Fruit fly (Drosophila melanogaster) whole organism, embryonic: ENCODE measurements around the gene Ubc4.
A peak's percentile ranks its signal among the peaks of the same experiment; 100 is the strongest.

Experiments
- Ada2b ChIP-seq: fragments of 200-800 bp; sonication (Bioruptor generic); IDR thresholded peaks from 2 replicates; pipeline ENCODE4 v1.3.6; 2022; ENCODE audit warnings: missing biosample characterization, missing genetic modification characterization
- Antp ChIP-seq: fragments of 200-800 bp; sonication (Bioruptor generic); optimal IDR thresholded peaks from 3 replicates; lab custom pipeline; 2016; ENCODE audit warnings: missing biosample characterization, missing genetic modification characterization
- Atf6 ChIP-seq: fragments of 200-800 bp; sonication (Bioruptor generic); IDR thresholded peaks from 2 replicates; pipeline ENCODE4 v1.3.6; 2022; ENCODE audit warnings: missing biosample characterization, missing genetic modification characterization
- CG10209 ChIP-seq: fragments of 200-800 bp; sonication (Bioruptor generic); optimal IDR thresholded peaks from 3 replicates; lab custom pipeline; 2017; ENCODE audit warnings: missing biosample characterization, mild to moderate bottlenecking, missing genetic modification characterization, missing genetic modification reagents
- CG10321 ChIP-seq: fragments of 200-800 bp; sonication (Bioruptor generic); IDR thresholded peaks from 2 replicates; pipeline ENCODE4 v1.3.6; 2022; ENCODE audit warnings: missing biosample characterization, missing genetic modification characterization
- CG10431 ChIP-seq: fragments of 200-800 bp; sonication (Bioruptor generic); optimal IDR thresholded peaks from 3 replicates; lab custom pipeline; 2018; ENCODE audit warnings: missing biosample characterization, mild to moderate bottlenecking, missing genetic modification characterization
- CG12104 ChIP-seq: fragments of 200-800 bp; sonication (Bioruptor generic); optimal IDR thresholded peaks from 3 replicates; lab custom pipeline; 2016; ENCODE audit warnings: missing biosample characterization, missing genetic modification characterization
- CG12299 ChIP-seq: fragments of 200-800 bp; sonication (Bioruptor generic); optimal IDR thresholded peaks from 2 replicates; lab custom pipeline; 2018; ENCODE audit warnings: missing biosample characterization, mild to moderate bottlenecking, missing genetic modification characterization
- CG12769 ChIP-seq: fragments of 200-800 bp; sonication (Bioruptor generic); optimal IDR thresholded peaks from 2 replicates; lab custom pipeline; 2019; ENCODE audit warnings: missing biosample characterization, mild to moderate bottlenecking, missing genetic modification characterization, moderate library complexity
- CG13424 ChIP-seq: fragments of 200-800 bp; sonication (Bioruptor generic); optimal IDR thresholded peaks from 2 replicates; lab custom pipeline; 2019; ENCODE audit warnings: missing biosample characterization, mild to moderate bottlenecking, missing genetic modification characterization, moderate library complexity
- CG14441 ChIP-seq: fragments of 200-800 bp; sonication (Bioruptor generic); IDR thresholded peaks from 2 replicates; pipeline ENCODE4 v1.3.6; 2022; ENCODE audit warnings: missing biosample characterization, missing genetic modification characterization
- CG15514 ChIP-seq: fragments of 200-800 bp; sonication (Bioruptor generic); optimal IDR thresholded peaks from 3 replicates; lab custom pipeline; 2017; ENCODE audit warnings: missing biosample characterization, missing genetic modification characterization, mild to moderate bottlenecking, moderate library complexity, missing genetic modification reagents
- CG1792 ChIP-seq: fragments of 200-800 bp; sonication (Bioruptor generic); optimal IDR thresholded peaks from 2 replicates; lab custom pipeline; 2016; ENCODE audit warnings: missing biosample characterization, missing genetic modification characterization
- CG2678 ChIP-seq: fragments of 200-800 bp; sonication (Bioruptor generic); optimal IDR thresholded peaks from 3 replicates; lab custom pipeline; 2019; ENCODE audit warnings: missing biosample characterization, mild to moderate bottlenecking, missing genetic modification characterization, moderate library complexity
- CG30403 ChIP-seq: fragments of 200-800 bp; sonication (Bioruptor generic); optimal IDR thresholded peaks from 3 replicates; lab custom pipeline; 2016; ENCODE audit warnings: missing biosample characterization, missing genetic modification characterization
- CG31441 ChIP-seq: fragments of 200-800 bp; sonication (Bioruptor generic); IDR thresholded peaks from 2 replicates; pipeline ENCODE4 v1.3.6; 2022; ENCODE audit warnings: missing biosample characterization, missing genetic modification characterization
- CG32532 ChIP-seq: fragments of 200-800 bp; sonication (Bioruptor generic); IDR thresholded peaks from 2 replicates; pipeline ENCODE4 v1.3.6; 2022; ENCODE audit warnings: missing biosample characterization, missing genetic modification characterization
- CG3281 ChIP-seq: fragments of 200-800 bp; sonication (Bioruptor generic); optimal IDR thresholded peaks from 3 replicates; lab custom pipeline; 2017; ENCODE audit warnings: missing biosample characterization, mild to moderate bottlenecking, missing genetic modification characterization
- CG33213 ChIP-seq: fragments of 200-800 bp; sonication (Bioruptor generic); optimal IDR thresholded peaks from 3 replicates; lab custom pipeline; 2016; ENCODE audit warnings: missing biosample characterization, missing genetic modification characterization
- CG4617 ChIP-seq: fragments of 200-800 bp; sonication (Bioruptor generic); optimal IDR thresholded peaks from 3 replicates; lab custom pipeline; 2016; ENCODE audit warnings: missing biosample characterization, missing genetic modification characterization, borderline replicate concordance
- CG5180 ChIP-seq: fragments of 200-800 bp; sonication (Bioruptor generic); optimal IDR thresholded peaks from 3 replicates; lab custom pipeline; 2017; ENCODE audit warnings: missing biosample characterization, missing genetic modification characterization, mild to moderate bottlenecking, moderate library complexity, missing genetic modification reagents
- CG7963 ChIP-seq: fragments of 200-800 bp; sonication (Bioruptor generic); IDR thresholded peaks from 3 replicates; pipeline ENCODE4 v1.3.6; 2022; ENCODE audit warnings: missing biosample characterization, missing genetic modification characterization; ENCODE audit not compliant: partially characterized antibody
- CG9817 ChIP-seq: fragments of 200-800 bp; sonication (Bioruptor generic); optimal IDR thresholded peaks from 2 replicates; lab custom pipeline; 2018; ENCODE audit warnings: missing biosample characterization, mild to moderate bottlenecking, missing genetic modification characterization, moderate library complexity
- CTCF ChIP-seq: fragments of 200-800 bp; sonication (Bioruptor generic); optimal IDR thresholded peaks from 2 replicates; lab custom pipeline; 2017; ENCODE audit warnings: missing biosample characterization, mild to moderate bottlenecking, missing genetic modification characterization, moderate library complexity
- CoRest ChIP-seq: fragments of 200-800 bp; sonication (Bioruptor generic); optimal IDR thresholded peaks from 3 replicates; lab custom pipeline; 2018; ENCODE audit warnings: missing biosample characterization, mild to moderate bottlenecking, missing genetic modification characterization, moderate library complexity
- Dek ChIP-seq: fragments of 200-800 bp; sonication (Bioruptor generic); optimal IDR thresholded peaks from 3 replicates; lab custom pipeline; 2019; ENCODE audit warnings: missing biosample characterization, mild to moderate bottlenecking, missing genetic modification characterization, moderate library complexity
- Dip3 ChIP-seq: fragments of 200-800 bp; sonication (Bioruptor generic); optimal IDR thresholded peaks from 3 replicates; lab custom pipeline; 2016; ENCODE audit warnings: missing biosample characterization, missing genetic modification characterization
- Eip74EF ChIP-seq, 2 experiments: fragments of 200-800 bp in 1 of 2; fragments of >200 bp in 1 of 2; sonication (Bioruptor generic) in 1 of 2; optimal IDR thresholded peaks; 2 replicates each; lab custom pipeline; 2017 to 2019; ENCODE audit warnings: missing biosample characterization in 2 of 2, missing genetic modification characterization in 2 of 2, mild to moderate bottlenecking in 1 of 2, moderate library complexity in 1 of 2
- Gug ChIP-seq: fragments of 200-800 bp; sonication (Bioruptor generic); IDR thresholded peaks from 4 replicates; pipeline ENCODE4 v1.3.6; 2022; ENCODE audit warnings: missing biosample characterization, missing genetic modification characterization
- Med ChIP-seq: fragments of 200-800 bp; sonication (Bioruptor generic); peaks from one replicate; lab custom pipeline; 2016; ENCODE audit warnings: missing biosample characterization, missing genetic modification characterization, mild to moderate bottlenecking, inconsistent platforms, moderate library complexity
- Myb ChIP-seq: fragments of 200-800 bp; sonication (Bioruptor generic); optimal IDR thresholded peaks from 2 replicates; lab custom pipeline; 2016; ENCODE audit warnings: missing biosample characterization, missing genetic modification characterization
- Oli ChIP-seq: fragments of 200-800 bp; sonication (Bioruptor generic); optimal IDR thresholded peaks from 2 replicates; lab custom pipeline; 2018; ENCODE audit warnings: missing biosample characterization, mild to moderate bottlenecking, missing genetic modification characterization, moderate library complexity
- PHDP ChIP-seq: fragments of 200-800 bp; sonication (Bioruptor generic); optimal IDR thresholded peaks from 3 replicates; lab custom pipeline; 2018; ENCODE audit warnings: missing biosample characterization, mild to moderate bottlenecking, missing genetic modification characterization, moderate library complexity
- Sox102F ChIP-seq: fragments of 200-800 bp; sonication (Bioruptor generic); optimal IDR thresholded peaks from 2 replicates; lab custom pipeline; 2018; ENCODE audit warnings: missing biosample characterization, mild to moderate bottlenecking, missing genetic modification characterization, moderate library complexity
- aop ChIP-seq: fragments of 200-800 bp; sonication (Bioruptor generic); IDR thresholded peaks from 2 replicates; pipeline ENCODE4 v1.3.6; 2022; ENCODE audit warnings: missing biosample characterization, missing genetic modification characterization
- ara ChIP-seq: fragments of 200-800 bp; sonication (Bioruptor generic); IDR thresholded peaks from 2 replicates; pipeline ENCODE4 v1.3.6; 2022; ENCODE audit warnings: missing biosample characterization, missing genetic modification characterization
- dm ChIP-seq: fragments of 200-800 bp; sonication (Bioruptor generic); optimal IDR thresholded peaks from 3 replicates; lab custom pipeline; 2016; ENCODE audit warnings: missing biosample characterization, missing genetic modification characterization
- fd3F ChIP-seq: fragments of 200-800 bp; sonication (Bioruptor generic); optimal IDR thresholded peaks from 2 replicates; lab custom pipeline; 2018; ENCODE audit warnings: missing biosample characterization, mild to moderate bottlenecking, missing genetic modification characterization, moderate library complexity
- hth ChIP-seq: fragments of >200 bp; optimal IDR thresholded peaks from 2 replicates; lab custom pipeline; 2017; ENCODE audit warnings: inconsistent platforms
- lilli ChIP-seq: fragments of 200-800 bp; sonication (Bioruptor generic); optimal IDR thresholded peaks from 3 replicates; lab custom pipeline; 2016; ENCODE audit warnings: missing biosample characterization, missing genetic modification characterization
- mam ChIP-seq: fragments of 200-800 bp; sonication (Bioruptor generic); optimal IDR thresholded peaks from 3 replicates; lab custom pipeline; 2016; ENCODE audit warnings: missing biosample characterization, missing genetic modification characterization
- nmo ChIP-seq: fragments of 200-800 bp; sonication (Bioruptor generic); optimal IDR thresholded peaks from 2 replicates; lab custom pipeline; 2018; ENCODE audit warnings: missing biosample characterization, mild to moderate bottlenecking, missing genetic modification characterization, moderate library complexity
- org-1 ChIP-seq: fragments of 200-800 bp; sonication (Bioruptor generic); optimal IDR thresholded peaks from 2 replicates; lab custom pipeline; 2017; ENCODE audit warnings: missing biosample characterization, missing genetic modification characterization
- pho ChIP-seq: fragments of 200-800 bp; sonication (Bioruptor generic); optimal IDR thresholded peaks from 2 replicates; lab custom pipeline; 2016; ENCODE audit warnings: missing biosample characterization, missing genetic modification characterization
- pros ChIP-seq: fragments of 200-800 bp; sonication (Bioruptor generic); optimal IDR thresholded peaks from 3 replicates; lab custom pipeline; 2019; ENCODE audit warnings: missing biosample characterization, mild to moderate bottlenecking, missing genetic modification characterization, moderate library complexity
- seq ChIP-seq: fragments of 200-800 bp; sonication (Bioruptor generic); IDR thresholded peaks from 2 replicates; pipeline ENCODE4 v1.3.6; 2022; ENCODE audit warnings: missing biosample characterization, missing genetic modification characterization
- stc ChIP-seq: fragments of 200-800 bp; sonication (Bioruptor generic); IDR thresholded peaks from 2 replicates; pipeline ENCODE4 v1.3.6; 2022; ENCODE audit warnings: missing biosample characterization, missing genetic modification characterization
- toy ChIP-seq: fragments of 200-800 bp; sonication (Bioruptor generic); IDR thresholded peaks from 2 replicates; pipeline ENCODE4 v1.3.6; 2022; ENCODE audit warnings: missing biosample characterization, missing genetic modification characterization
- trem ChIP-seq: fragments of 200-800 bp; optimal IDR thresholded peaks from 3 replicates; lab custom pipeline; 2019; ENCODE audit warnings: missing biosample characterization, mild to moderate bottlenecking, missing genetic modification characterization, moderate library complexity
- zfh2 ChIP-seq: fragments of 200-800 bp; sonication (Bioruptor generic); optimal IDR thresholded peaks from 2 replicates; lab custom pipeline; 2016; ENCODE audit warnings: missing biosample characterization, missing genetic modification characterization

Ubc4 gene

dm6 chr3L:9690798-9691475, 7.2 kb upstream of the Ubc4 start (continued):
- no peak for TF ChIP-seq Sox102F
- TF ChIP-seq CG33213 (GFP tag; lab: Kevin White, UChicago) = no peak
- TF ChIP-seq lilli (GFP tag; lab: Kevin White, UChicago) = peak; percentile 40
- no peak for TF ChIP-seq CG1792 (GFP tag; lab: Kevin White, UChicago)
- no peak for TF ChIP-seq CG5180 (GFP tag; lab: Kevin White, UChicago)
- TF ChIP-seq toy (GFP tag; lab: Robert Waterston, UW) = no peak
- peak; percentile 30 for TF ChIP-seq nmo (GFP tag; lab: Kevin White, UChicago)
- TF ChIP-seq CG32532 = peak; percentile 50; the same call in 1 of the 2 replicates
- peak; percentile 43 for TF ChIP-seq Oli (tag; lab: Kevin White, UChicago)
- peak; percentile 46 for TF ChIP-seq CG30403 (GFP tag; lab: Kevin White, UChicago)
- no peak for TF ChIP-seq stc (GFP tag; lab: Robert Waterston, UW)
- peak; percentile 53 for TF ChIP-seq CG13424 (tag; lab: Kevin White, UChicago)
- TF ChIP-seq PHDP = peak; percentile 65
- TF ChIP-seq dm = no peak
- peak; percentile 33 for TF ChIP-seq mam (GFP tag; lab: Kevin White, UChicago)
- 0 out of 2 replicates have a peak, but pooled peaks have one; percentile 26 for TF ChIP-seq Ada2b (GFP tag; lab: Robert Waterston, UW)
- TF ChIP-seq aop (GFP tag; lab: Robert Waterston, UW) = no peak
- no peak for TF ChIP-seq CG14441 (GFP tag; lab: Robert Waterston, UW)
- TF ChIP-seq pho = peak; percentile 75
- TF ChIP-seq Atf6 (GFP tag; lab: Robert Waterston, UW) = peak; percentile 28; the same call in 1 of the 2 replicates
- TF ChIP-seq Gug (GFP tag; lab: Robert Waterston, UW) = no peak
- TF ChIP-seq CG12104 = peak; percentile 9
- TF ChIP-seq CG31441 (GFP tag; lab: Robert Waterston, UW) = 0 out of 2 replicates have a peak, but pooled peaks have one; percentile 9
- peak; percentile 18 for TF ChIP-seq CG9817
- peak; percentile 45 for TF ChIP-seq fd3F
- peak; percentile 58 for TF ChIP-seq CoRest (tag; lab: Kevin White, UChicago)
- peak; percentile 73 for TF ChIP-seq Med
- no peak for TF ChIP-seq seq (GFP tag; lab: Robert Waterston, UW)
- peak; percentile 81 for TF ChIP-seq CG2678
- no peak for TF ChIP-seq zfh2 (GFP tag; lab: Kevin White, UChicago)
- TF ChIP-seq Eip74EF (GFP tag; optimal IDR thresholded peaks at IDR 0.05; lab: Kevin White, UChicago) = no peak
- peak; percentile 18 for TF ChIP-seq org-1 (GFP tag; lab: Kevin White, UChicago)
- peak; percentile 24 for TF ChIP-seq Myb (GFP tag; lab: Kevin White, UChicago)
- no peak for TF ChIP-seq hth (lab: Kevin White, UChicago)
- TF ChIP-seq CG10431 (GFP tag; lab: Kevin White, UChicago) = no peak
- no peak for TF ChIP-seq pros (GFP tag; lab: Kevin White, UChicago)
- no peak for TF ChIP-seq CTCF (GFP tag; lab: Kevin White, UChicago)
- peak; percentile 46 for TF ChIP-seq CG10209
- TF ChIP-seq Dek (tag; lab: Kevin White, UChicago) = peak; percentile 45
- TF ChIP-seq CG12299 (tag; lab: Kevin White, UChicago) = no peak
- no peak for TF ChIP-seq CG7963 (GFP tag; lab: Robert Waterston, UW)
- no peak for TF ChIP-seq ara (GFP tag; lab: Robert Waterston, UW)
- peak; percentile 70 for TF ChIP-seq CG3281 (GFP tag; lab: Kevin White, UChicago)
- no peak for TF ChIP-seq CG10321 (GFP tag; lab: Robert Waterston, UW)
- no peak for TF ChIP-seq CG4617 (GFP tag; lab: Kevin White, UChicago)
- TF ChIP-seq CG12769 (tag; lab: Kevin White, UChicago) = peak; percentile 87
- no peak for TF ChIP-seq Antp (GFP tag; lab: Kevin White, UChicago)
- TF ChIP-seq CG15514 = peak; percentile 12
- peak; percentile 29 for TF ChIP-seq Dip3 (GFP tag; lab: Kevin White, UChicago)
- TF ChIP-seq trem = no peak
